Fruit fly (Drosophila melanogaster): Measurements from ENCODE around the gene Mur18B.

Gene Mur18B

DNA sequence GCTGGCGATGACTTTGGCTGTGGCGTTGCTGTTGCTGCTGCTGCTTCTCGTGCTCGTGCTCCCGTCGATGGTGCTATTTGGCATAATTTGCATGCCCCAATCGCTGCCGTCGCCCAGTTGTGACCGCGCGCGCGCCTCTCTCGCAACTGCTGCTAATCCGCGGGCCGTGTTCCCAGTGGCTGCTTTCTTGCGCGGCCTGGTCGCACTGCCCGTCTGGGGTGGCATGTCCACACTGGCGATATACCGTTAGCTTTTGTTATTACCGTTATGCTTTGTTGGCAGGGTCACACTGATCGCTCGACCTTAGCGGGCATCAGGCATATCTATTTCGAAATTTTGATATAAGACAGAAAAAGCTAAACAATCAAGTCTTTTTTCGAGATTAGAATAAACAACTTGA, 11.4 kb upstream of the Mur18B start, which contains the start of gene CG7990 (continued):
- TF ChIP-seq CG18599 (GFP tag; optimal IDR thresholded peaks at IDR 0.05): no peak
- TF ChIP-seq gfzf (GFP tag; optimal IDR thresholded peaks at IDR 0.05): peak; percentile 75
- no peak for TF ChIP-seq nau (GFP tag; optimal IDR thresholded peaks at IDR 0.05)
- TF ChIP-seq Ssrp (tag; optimal IDR thresholded peaks at IDR 0.05): no peak
- TF ChIP-seq klu (GFP tag; IDR thresholded peaks at IDR 0.05): no peak
- no peak for TF ChIP-seq Dbx (GFP tag; IDR thresholded peaks at IDR 0.05)
- no peak for TF ChIP-seq dimm (GFP tag; IDR thresholded peaks at IDR 0.05)
- no peak for TF ChIP-seq CG11695 (GFP tag; IDR thresholded peaks at IDR 0.05)
- no peak for TF ChIP-seq Ets65A (GFP tag)
- no peak for TF ChIP-seq lilli (GFP tag; optimal IDR thresholded peaks at IDR 0.05)
- TF ChIP-seq Neu2 (GFP tag; optimal IDR thresholded peaks at IDR 0.05; ENCODE audit: borderline replicate concordance): no peak
- no peak for TF ChIP-seq Side (GFP tag; optimal IDR thresholded peaks at IDR 0.05)
- TF ChIP-seq CG12219 (GFP tag; optimal IDR thresholded peaks at IDR 0.05): no peak
- no peak for TF ChIP-seq ap (GFP tag; IDR thresholded peaks at IDR 0.05)
- no peak for TF ChIP-seq caup (GFP tag; optimal IDR thresholded peaks at IDR 0.05; ENCODE audit: severe bottlenecking)
- no peak for TF ChIP-seq chif (GFP tag; optimal IDR thresholded peaks at IDR 0.05)
- TF ChIP-seq CG31388 (GFP tag; optimal IDR thresholded peaks at IDR 0.05): no peak
- no peak for TF ChIP-seq usp (GFP tag; optimal IDR thresholded peaks at IDR 0.05)
- no peak for TF ChIP-seq Antp (GFP tag; optimal IDR thresholded peaks at IDR 0.05)
- TF ChIP-seq CG7839 (tag; optimal IDR thresholded peaks at IDR 0.05): no peak
- no peak for TF ChIP-seq CG2712 (tag; optimal IDR thresholded peaks at IDR 0.05)
- TF ChIP-seq br (optimal IDR thresholded peaks at IDR 0.05): no peak
- no peak for TF ChIP-seq CG17912 (GFP tag; optimal IDR thresholded peaks at IDR 0.05)
- TF ChIP-seq CG11560 (tag; IDR thresholded peaks at IDR 0.05): no peak
- no peak for TF ChIP-seq ranshi (GFP tag; IDR thresholded peaks at IDR 0.05)
- no peak for TF ChIP-seq vfl (GFP tag; optimal IDR thresholded peaks at IDR 0.05)
- no peak for TF ChIP-seq Mrtf (GFP tag; IDR thresholded peaks at IDR 0.05)
- no peak for TF ChIP-seq CG1792 (GFP tag; optimal IDR thresholded peaks at IDR 0.05)
- TF ChIP-seq CG13775 (GFP tag; optimal IDR thresholded peaks at IDR 0.05): no peak
- no peak for TF ChIP-seq Atf-2 (GFP tag; optimal IDR thresholded peaks at IDR 0.05)
- no peak for TF ChIP-seq CG16815 (GFP tag; optimal IDR thresholded peaks at IDR 0.05)
- no peak for TF ChIP-seq CG8765 (GFP tag; IDR thresholded peaks at IDR 0.05)
- no peak for TF ChIP-seq nmo (GFP tag; optimal IDR thresholded peaks at IDR 0.05)
- TF ChIP-seq CG10565 (GFP tag; optimal IDR thresholded peaks at IDR 0.05): no peak
- no peak for TF ChIP-seq CG3281 (GFP tag; optimal IDR thresholded peaks at IDR 0.05)
- peak; percentile 67 for TF ChIP-seq bbx (GFP tag; IDR thresholded peaks at IDR 0.05; ENCODE audit: partially characterized antibody)
- TF ChIP-seq Sry-β (GFP tag; optimal IDR thresholded peaks at IDR 0.05): no peak
- no peak for TF ChIP-seq Scr (GFP tag; IDR thresholded peaks at IDR 0.05; ENCODE audit: partially characterized antibody)
- TF ChIP-seq pfk (GFP tag; optimal IDR thresholded peaks at IDR 0.05): no peak
- peak; percentile 60; the same call in 2 of the 3 replicates for TF ChIP-seq zen2 (GFP tag; IDR thresholded peaks at IDR 0.05; ENCODE audit: partially characterized antibody)
- TF ChIP-seq CG5953 (GFP tag; IDR thresholded peaks at IDR 0.05): no peak
- TF ChIP-seq sisA (GFP tag; IDR thresholded peaks at IDR 0.05): no peak
- no peak for TF ChIP-seq bowl (GFP tag; IDR thresholded peaks at IDR 0.05)
- no peak for TF ChIP-seq Rx (GFP tag; IDR thresholded peaks at IDR 0.05)
- peak; percentile 27 for TF ChIP-seq CG12659 (GFP tag; optimal IDR thresholded peaks at IDR 0.05)
- no peak for TF ChIP-seq CG15011 (GFP tag; optimal IDR thresholded peaks at IDR 0.05)
- TF ChIP-seq Lhr (GFP tag; optimal IDR thresholded peaks at IDR 0.05): peak; percentile 26
- no peak for TF ChIP-seq tup (GFP tag; optimal IDR thresholded peaks at IDR 0.05)
- no peak for TF ChIP-seq gsb-n (tag; optimal IDR thresholded peaks at IDR 0.05)
- TF ChIP-seq eyg (GFP tag; optimal IDR thresholded peaks at IDR 0.05): no peak
- no peak for TF ChIP-seq dpn (GFP tag; optimal IDR thresholded peaks at IDR 0.05)
- no peak for TF ChIP-seq CoRest (tag; optimal IDR thresholded peaks at IDR 0.05)
